Fruit fly (Drosophila melanogaster): Measurements from ENCODE around the gene ND-51.
A peak's percentile ranks its signal among the peaks of the same experiment; 100 is the strongest.

Gene ND-51

dm6 chr2L:6045484-6045883, 17.1 kb downstream of the ND-51 start:
- TF ChIP-seq CG7372 (GFP tag; IDR thresholded peaks at IDR 0.05), result no peak
- 0 out of 2 replicates have a peak, but pooled peaks have one; percentile 20 for TF ChIP-seq CG42726 (GFP tag; IDR thresholded peaks at IDR 0.05; ENCODE audit: partially characterized antibody)

dm6 chr2L:6037830-6038229, 24.7 kb downstream of the ND-51 start, which contains the start of the genes CG9117 and CG31643:
CG9117 (minus strand) TSS chr2L:6037902.
CG31643 (plus strand) TSS chr2L:6038117.
- TF ChIP-seq TFAM (GFP tag; optimal IDR thresholded peaks at IDR 0.05), result no peak
- TF ChIP-seq Hr78 (GFP tag; optimal IDR thresholded peaks at IDR 0.05), result no peak
- TF ChIP-seq CG12769 (tag; optimal IDR thresholded peaks at IDR 0.05), result no peak
- TF ChIP-seq CG4404 (GFP tag; IDR thresholded peaks at IDR 0.05), result no peak
- no peak for TF ChIP-seq so (GFP tag; IDR thresholded peaks at IDR 0.05)
- TF ChIP-seq CG8388 (GFP tag; optimal IDR thresholded peaks at IDR 0.05), result peak; percentile 52
- no peak for TF ChIP-seq CG3726 (GFP tag; IDR thresholded peaks at IDR 0.05)
- TF ChIP-seq Lhr (GFP tag; optimal IDR thresholded peaks at IDR 0.05), result no peak
- TF ChIP-seq Stat92E (GFP tag; optimal IDR thresholded peaks at IDR 0.05), result no peak
- TF ChIP-seq scrt (GFP tag; optimal IDR thresholded peaks at IDR 0.05), result peak; percentile 97
- peak; percentile 71 for TF ChIP-seq Side (GFP tag; optimal IDR thresholded peaks at IDR 0.05)
- no peak for TF ChIP-seq CG6654 (GFP tag; optimal IDR thresholded peaks at IDR 0.05)
- no peak for TF ChIP-seq peb (GFP tag; IDR thresholded peaks at IDR 0.05)
- peak; percentile 59 for TF ChIP-seq CG34376 (GFP tag; optimal IDR thresholded peaks at IDR 0.05)
- TF ChIP-seq CG43689 (GFP tag; IDR thresholded peaks at IDR 0.05), result no peak
- TF ChIP-seq slbo (GFP tag; IDR thresholded peaks at IDR 0.05), result no peak; the same call in 1 of the 2 replicates
- TF ChIP-seq CG16815 (GFP tag; optimal IDR thresholded peaks at IDR 0.05), result no peak
- TF ChIP-seq eve (GFP tag; optimal IDR thresholded peaks at IDR 0.05), result no peak
- TF ChIP-seq Poxn (GFP tag; IDR thresholded peaks at IDR 0.05), result no peak
- TF ChIP-seq cwo (GFP tag; optimal IDR thresholded peaks at IDR 0.05), result peak; percentile 32
- no peak for TF ChIP-seq HmgD (GFP tag; optimal IDR thresholded peaks at IDR 0.05)
- peak; percentile 55 for TF ChIP-seq CG7786 (GFP tag; optimal IDR thresholded peaks at IDR 0.05)
- peak; percentile 47 for TF ChIP-seq HLH54F (GFP tag; optimal IDR thresholded peaks at IDR 0.05)
- no peak for TF ChIP-seq gt (GFP tag; IDR thresholded peaks at IDR 0.05)
- 0 out of 3 replicates have a peak, but pooled peaks have one; percentile 47 for TF ChIP-seq ase (GFP tag; IDR thresholded peaks at IDR 0.05)
- no peak for TF ChIP-seq CG15479 (GFP tag; optimal IDR thresholded peaks at IDR 0.05)
- peak; percentile 91 for TF ChIP-seq Ets65A (GFP tag)
- no peak for TF ChIP-seq ATbp (GFP tag; optimal IDR thresholded peaks at IDR 0.05)
- peak; percentile 60 for TF ChIP-seq exex (tag; optimal IDR thresholded peaks at IDR 0.05)
- no peak for TF ChIP-seq mld (GFP tag; IDR thresholded peaks at IDR 0.05; ENCODE audit: partially characterized antibody)
- TF ChIP-seq CG11560 (tag; IDR thresholded peaks at IDR 0.05), result no peak
- peak; percentile 69 for TF ChIP-seq nmo (GFP tag; optimal IDR thresholded peaks at IDR 0.05)
- TF ChIP-seq Hmr (GFP tag; optimal IDR thresholded peaks at IDR 0.05), result no peak
- 0 out of 2 replicates have a peak, but pooled peaks have one; percentile 22 for TF ChIP-seq Ada2b (GFP tag; IDR thresholded peaks at IDR 0.05)
- TF ChIP-seq CG15696 (tag; optimal IDR thresholded peaks at IDR 0.05), result peak; percentile 32
- TF ChIP-seq gro (GFP tag; optimal IDR thresholded peaks at IDR 0.05), result peak; percentile 64
- TF ChIP-seq CG4730 (GFP tag; IDR thresholded peaks at IDR 0.05), result no peak
- no peak for TF ChIP-seq CG8089 (GFP tag; optimal IDR thresholded peaks at IDR 0.05)
- TF ChIP-seq CG10274 (GFP tag; optimal IDR thresholded peaks at IDR 0.05), result no peak
- TF ChIP-seq Dad (GFP tag; optimal IDR thresholded peaks at IDR 0.05), result no peak
- no peak for TF ChIP-seq Adf1 (GFP tag; IDR thresholded peaks at IDR 0.05)
- no peak for TF ChIP-seq sc (optimal IDR thresholded peaks at IDR 0.05)
- no peak for TF ChIP-seq sc (GFP tag; optimal IDR thresholded peaks at IDR 0.05)
- TF ChIP-seq sisA (GFP tag; IDR thresholded peaks at IDR 0.05), result peak; percentile 25; the same call in 1 of the 2 replicates
- TF ChIP-seq CG11093 (GFP tag; IDR thresholded peaks at IDR 0.05), result no peak
- TF ChIP-seq NFAT (GFP tag; IDR thresholded peaks at IDR 0.05), result no peak
- no peak for TF ChIP-seq CG7372 (GFP tag; IDR thresholded peaks at IDR 0.05)
- TF ChIP-seq Mrtf (GFP tag; IDR thresholded peaks at IDR 0.05), result no peak
